Worm (Caenorhabditis elegans): ENCODE results near the gene git-1.

Gene git-1

DNA sequence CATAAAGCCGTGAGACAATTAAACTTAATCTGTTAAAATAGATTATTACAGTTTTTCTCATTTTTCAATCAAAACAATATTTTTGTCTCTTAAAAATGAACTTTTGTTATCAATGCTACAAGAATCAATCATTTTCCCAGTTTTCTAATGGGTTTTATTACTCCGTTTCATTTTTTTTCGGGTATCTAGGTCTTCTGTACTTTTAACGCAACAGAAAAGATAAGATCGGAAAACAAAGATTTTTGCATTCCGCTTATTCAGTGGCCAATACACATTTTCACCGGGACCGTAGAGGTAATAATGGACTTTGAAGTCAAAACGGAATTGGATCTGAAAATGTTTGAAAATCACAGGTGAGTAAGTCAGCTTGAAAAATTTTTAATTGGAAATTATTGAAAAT lies 35.9 kb upstream of the git-1 start, which contains the start of gene C33D3.4:
Gene C33D3.4, plus strand, starts transcription at position 301 of the 400 bp plus-strand sequence.
- TF ChIP-seq tab-1 (GFP tag; IDR thresholded peaks at IDR 0.05): no peak
- no peak for TF ChIP-seq cog-1 (tag; optimal IDR thresholded peaks at IDR 0.05)
- no peak for TF ChIP-seq ztf-29 (GFP tag; IDR thresholded peaks at IDR 0.05)
- TF ChIP-seq T22C8.4 (GFP tag; IDR thresholded peaks at IDR 0.05): no peak
- no peak for TF ChIP-seq med-1 (GFP tag; optimal IDR thresholded peaks at IDR 0.05; ENCODE audit: insufficient read depth)
- no peak for TF ChIP-seq ztf-23 (GFP tag; IDR thresholded peaks at IDR 0.05)
- no peak for TF ChIP-seq flt-1 (GFP tag; IDR thresholded peaks at IDR 0.05)
- TF ChIP-seq ref-1 (GFP tag; conservative IDR thresholded peaks at IDR 0.05): no peak
- TF ChIP-seq klf-2 (GFP tag; conservative IDR thresholded peaks at IDR 0.05): no peak

DNA sequence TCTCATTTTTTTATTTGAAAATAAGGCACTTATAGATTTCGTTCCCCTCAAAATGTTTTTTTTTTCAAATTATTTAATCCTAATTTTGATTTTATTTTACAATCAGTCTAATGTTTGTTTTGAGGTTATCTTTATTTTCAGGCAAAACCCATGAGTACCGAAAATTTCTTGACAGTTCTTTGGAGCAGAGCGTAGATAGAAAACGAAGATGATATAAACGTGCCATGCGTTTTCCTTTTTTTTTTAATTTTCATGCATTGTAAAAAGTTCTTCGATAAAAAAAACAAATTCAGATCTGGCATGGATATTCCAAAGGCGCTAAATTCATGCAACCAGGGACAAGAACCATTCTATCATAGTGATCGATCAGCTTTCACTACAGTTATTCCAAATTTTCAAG lies 33.7 kb upstream of the git-1 start, which contains the start of gene C33D3.5:
Gene C33D3.5, plus strand, starts transcription at position 301 of the 400 bp plus-strand sequence.
- TF ChIP-seq T22C8.4 (GFP tag; IDR thresholded peaks at IDR 0.05) (no peak), klf-2 (GFP tag; conservative IDR thresholded peaks at IDR 0.05) (no peak), ref-1 (GFP tag; conservative IDR thresholded peaks at IDR 0.05) (no peak), tab-1 (GFP tag; IDR thresholded peaks at IDR 0.05) (no peak)

DNA sequence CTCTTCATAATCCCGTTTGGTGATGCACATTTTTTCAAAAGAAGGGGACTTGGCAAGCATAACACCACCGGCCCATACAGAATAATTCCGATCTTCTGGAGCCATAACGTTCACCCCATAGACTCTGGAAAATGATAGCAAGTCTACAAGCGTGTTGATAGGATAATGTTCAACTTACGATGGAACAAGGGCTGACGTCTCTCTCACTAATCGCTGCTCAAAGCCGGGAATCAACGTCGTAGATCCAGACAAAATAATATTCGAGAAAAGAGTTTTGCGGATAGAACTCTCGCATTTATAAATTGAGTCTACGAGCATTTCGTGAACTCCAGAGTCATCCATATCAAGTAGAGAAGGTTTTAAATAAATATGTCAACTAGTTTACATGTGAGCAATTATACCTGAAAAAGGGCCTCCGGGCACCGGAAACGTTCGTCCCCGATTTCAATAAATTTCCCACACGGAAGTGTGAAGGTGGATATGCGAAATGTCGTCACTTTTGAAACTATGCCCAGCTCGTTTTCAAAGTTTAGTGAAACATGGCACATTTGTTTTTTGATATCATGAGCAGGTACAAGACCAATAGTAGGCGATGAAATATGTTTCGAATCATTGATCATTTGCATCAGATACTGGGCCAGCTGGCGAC lies 32.7 kb upstream of the git-1 start:
- TF ChIP-seq med-1 (GFP tag; optimal IDR thresholded peaks at IDR 0.05; ENCODE audit: insufficient read depth) (no peak), tab-1 (GFP tag; IDR thresholded peaks at IDR 0.05) (no peak), ref-1 (GFP tag; conservative IDR thresholded peaks at IDR 0.05) (no peak), T22C8.4 (GFP tag; IDR thresholded peaks at IDR 0.05) (no peak), ztf-23 (GFP tag; IDR thresholded peaks at IDR 0.05) (no peak), klf-2 (GFP tag; conservative IDR thresholded peaks at IDR 0.05) (no peak), flt-1 (GFP tag; IDR thresholded peaks at IDR 0.05) (no peak), ztf-29 (GFP tag; IDR thresholded peaks at IDR 0.05) (no peak), cog-1 (tag; optimal IDR thresholded peaks at IDR 0.05) (no peak)

DNA sequence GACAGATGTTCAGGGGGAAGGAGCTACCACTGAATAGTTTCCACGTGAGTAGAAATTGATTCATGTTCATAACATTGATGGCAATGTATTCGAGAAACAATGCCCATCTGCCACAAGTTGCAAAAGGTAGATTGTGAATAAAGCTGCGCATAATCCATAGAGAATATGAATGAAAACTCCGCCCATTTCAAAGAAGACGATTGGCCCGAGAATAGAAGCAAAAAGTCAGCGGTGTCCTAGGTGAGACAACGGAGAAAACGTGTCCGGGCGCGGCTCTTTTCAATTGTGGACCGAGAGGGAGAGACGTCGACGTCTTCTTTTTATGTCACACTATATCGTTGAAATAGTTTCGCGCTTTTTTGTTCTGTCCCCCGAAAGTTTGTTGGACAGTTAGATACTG lies 25.1 kb upstream of the git-1 start, which contains the start of gene vab-3:
Gene vab-3, plus strand, starts transcription at position 301 of the 400 bp plus-strand sequence.
- TF ChIP-seq ref-1 (GFP tag; conservative IDR thresholded peaks at IDR 0.05) (no peak), ztf-29 (GFP tag; IDR thresholded peaks at IDR 0.05) (no peak), T22C8.4 (GFP tag; IDR thresholded peaks at IDR 0.05) (no peak), ztf-23 (GFP tag; IDR thresholded peaks at IDR 0.05) (no peak), klf-2 (GFP tag; conservative IDR thresholded peaks at IDR 0.05) (no peak), med-1 (GFP tag; optimal IDR thresholded peaks at IDR 0.05; ENCODE audit: insufficient read depth) (no peak)

DNA sequence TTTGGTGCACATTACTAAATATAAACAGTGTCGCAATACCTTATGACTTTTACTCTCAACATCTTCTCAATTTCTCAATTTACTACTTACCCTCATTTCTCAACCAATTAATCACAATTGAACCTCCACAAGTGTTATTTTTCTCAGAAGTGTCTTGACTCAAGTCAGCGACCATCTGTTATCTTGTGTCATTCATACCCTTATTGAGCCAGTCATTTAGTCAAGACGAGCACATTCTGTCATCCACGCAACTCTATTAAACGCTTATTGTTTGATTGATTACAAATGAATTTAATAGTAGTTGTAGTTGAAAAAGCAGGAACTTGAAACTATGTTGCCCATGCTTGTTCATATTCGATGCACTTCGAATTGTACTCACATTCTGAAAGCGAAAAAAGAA lies 21.3 kb upstream of the git-1 start:
- TF ChIP-seq ztf-29 (GFP tag; IDR thresholded peaks at IDR 0.05): no peak
- TF ChIP-seq ztf-23 (GFP tag; IDR thresholded peaks at IDR 0.05): no peak
- TF ChIP-seq med-1 (GFP tag; optimal IDR thresholded peaks at IDR 0.05; ENCODE audit: insufficient read depth): no peak
- no peak for TF ChIP-seq cog-1 (tag; optimal IDR thresholded peaks at IDR 0.05)
- TF ChIP-seq T22C8.4 (GFP tag; IDR thresholded peaks at IDR 0.05): no peak
- no peak for TF ChIP-seq flt-1 (GFP tag; IDR thresholded peaks at IDR 0.05)
- TF ChIP-seq tab-1 (GFP tag; IDR thresholded peaks at IDR 0.05): no peak
- no peak for TF ChIP-seq ref-1 (GFP tag; conservative IDR thresholded peaks at IDR 0.05)
- no peak for TF ChIP-seq klf-2 (GFP tag; conservative IDR thresholded peaks at IDR 0.05)

DNA sequence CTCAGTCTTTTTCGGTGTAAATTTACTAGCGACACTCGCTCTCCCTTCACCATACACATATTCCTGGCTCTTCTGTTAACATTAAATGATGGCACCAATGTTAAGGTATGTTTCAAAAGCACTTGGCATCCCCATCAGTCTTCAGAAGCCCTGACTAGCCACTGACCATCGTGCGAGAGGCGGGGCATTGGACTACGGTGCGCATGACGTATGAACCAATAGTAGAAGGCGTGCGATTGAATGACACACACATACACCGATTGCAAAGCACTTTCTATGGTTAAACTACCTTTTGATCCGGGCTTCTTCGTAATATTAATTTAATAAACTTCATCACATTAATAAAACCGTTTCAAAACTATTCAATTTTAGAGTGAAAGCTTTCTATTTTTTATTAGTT lies 19.5 kb upstream of the git-1 start:
- TF ChIP-seq flt-1 (GFP tag; IDR thresholded peaks at IDR 0.05) (no peak), cog-1 (tag; optimal IDR thresholded peaks at IDR 0.05) (no peak), T22C8.4 (GFP tag; IDR thresholded peaks at IDR 0.05) (no peak), tab-1 (GFP tag; IDR thresholded peaks at IDR 0.05) (no peak), ref-1 (GFP tag; conservative IDR thresholded peaks at IDR 0.05) (no peak), klf-2 (GFP tag; conservative IDR thresholded peaks at IDR 0.05) (no peak), med-1 (GFP tag; optimal IDR thresholded peaks at IDR 0.05; ENCODE audit: insufficient read depth) (no peak), ztf-23 (GFP tag; IDR thresholded peaks at IDR 0.05) (no peak), ztf-29 (GFP tag; IDR thresholded peaks at IDR 0.05) (no peak)

DNA sequence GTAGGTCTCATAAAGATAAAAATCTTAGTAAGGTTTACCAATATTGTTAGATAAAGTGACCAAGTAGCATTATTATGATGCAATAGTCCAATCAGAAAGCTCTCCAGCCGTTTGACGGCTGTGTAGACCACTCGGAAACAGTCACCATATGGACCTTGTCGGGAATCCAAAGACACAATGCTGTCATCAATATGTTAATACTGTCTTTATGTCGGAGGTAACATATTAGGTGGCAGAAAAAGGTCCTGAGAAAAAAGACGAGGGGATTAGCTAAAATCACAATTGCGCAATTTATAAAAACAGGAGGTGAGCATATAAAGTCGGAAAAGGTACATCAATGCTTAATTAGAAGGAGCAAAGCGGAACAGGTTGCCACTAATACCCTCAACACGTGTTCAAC lies 16.7 kb upstream of the git-1 start:
- TF ChIP-seq flt-1 (GFP tag; IDR thresholded peaks at IDR 0.05) (no peak), ztf-23 (GFP tag; IDR thresholded peaks at IDR 0.05) (no peak), klf-2 (GFP tag; conservative IDR thresholded peaks at IDR 0.05) (no peak), ref-1 (GFP tag; conservative IDR thresholded peaks at IDR 0.05) (no peak), med-1 (GFP tag; optimal IDR thresholded peaks at IDR 0.05; ENCODE audit: insufficient read depth) (no peak), cog-1 (tag; optimal IDR thresholded peaks at IDR 0.05) (no peak), ztf-29 (GFP tag; IDR thresholded peaks at IDR 0.05) (no peak), T22C8.4 (GFP tag; IDR thresholded peaks at IDR 0.05) (no peak), tab-1 (GFP tag; IDR thresholded peaks at IDR 0.05) (no peak)

DNA sequence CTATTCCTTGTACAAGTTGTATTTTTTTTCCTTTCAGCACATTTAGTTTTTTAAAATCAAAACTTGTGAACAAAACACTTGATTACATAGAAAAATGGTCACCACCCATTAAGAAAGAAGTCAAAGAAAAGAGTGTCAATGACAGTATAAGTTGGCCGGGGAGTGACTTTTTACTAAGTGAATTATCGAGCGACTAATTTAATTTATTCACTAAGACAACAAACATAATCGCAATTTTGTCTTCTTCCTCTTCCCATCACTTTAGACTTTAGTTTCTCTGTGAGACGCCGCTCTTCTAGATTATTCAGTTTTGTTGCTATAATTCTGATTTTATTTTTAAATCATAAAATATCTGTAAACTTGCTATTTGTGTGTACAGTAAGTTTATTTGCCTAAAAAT lies 10.6 kb upstream of the git-1 start:
- TF ChIP-seq ztf-29 (GFP tag; IDR thresholded peaks at IDR 0.05): no peak
- no peak for TF ChIP-seq klf-2 (GFP tag; conservative IDR thresholded peaks at IDR 0.05)
- TF ChIP-seq med-1 (GFP tag; optimal IDR thresholded peaks at IDR 0.05; ENCODE audit: insufficient read depth): no peak
- TF ChIP-seq ztf-23 (GFP tag; IDR thresholded peaks at IDR 0.05): no peak
- TF ChIP-seq tab-1 (GFP tag; IDR thresholded peaks at IDR 0.05): no peak
- TF ChIP-seq cog-1 (tag; optimal IDR thresholded peaks at IDR 0.05): no peak
- TF ChIP-seq ref-1 (GFP tag; conservative IDR thresholded peaks at IDR 0.05): no peak
- no peak for TF ChIP-seq flt-1 (GFP tag; IDR thresholded peaks at IDR 0.05)
- TF ChIP-seq T22C8.4 (GFP tag; IDR thresholded peaks at IDR 0.05): no peak

DNA sequence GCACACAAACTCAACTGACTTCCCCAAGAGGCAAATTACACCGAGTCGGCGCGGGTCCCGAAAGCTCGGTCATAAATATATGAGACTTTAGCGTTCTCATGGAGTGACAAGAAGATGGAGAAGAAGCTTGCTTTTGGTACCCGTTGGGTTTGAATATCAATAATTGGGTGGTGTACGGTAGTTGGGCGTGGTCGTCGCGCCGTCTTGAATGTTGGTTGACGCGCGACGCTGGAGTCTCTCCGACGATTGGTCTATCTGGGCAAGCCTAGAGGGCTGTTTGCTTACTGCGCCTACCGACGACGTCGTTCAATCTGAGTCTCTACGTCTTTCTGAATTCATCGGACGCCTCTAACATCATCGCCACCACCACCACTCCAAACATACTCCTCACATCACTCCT lies 9.9 kb upstream of the git-1 start:
- TF ChIP-seq cog-1 (tag; optimal IDR thresholded peaks at IDR 0.05) (no peak), klf-2 (GFP tag; conservative IDR thresholded peaks at IDR 0.05) (no peak), med-1 (GFP tag; optimal IDR thresholded peaks at IDR 0.05; ENCODE audit: insufficient read depth) (no peak), ref-1 (GFP tag; conservative IDR thresholded peaks at IDR 0.05) (no peak), T22C8.4 (GFP tag; IDR thresholded peaks at IDR 0.05) (no peak), tab-1 (GFP tag; IDR thresholded peaks at IDR 0.05) (no peak), ztf-23 (GFP tag; IDR thresholded peaks at IDR 0.05) (no peak), ztf-29 (GFP tag; IDR thresholded peaks at IDR 0.05) (no peak), flt-1 (GFP tag; IDR thresholded peaks at IDR 0.05) (no peak)

DNA sequence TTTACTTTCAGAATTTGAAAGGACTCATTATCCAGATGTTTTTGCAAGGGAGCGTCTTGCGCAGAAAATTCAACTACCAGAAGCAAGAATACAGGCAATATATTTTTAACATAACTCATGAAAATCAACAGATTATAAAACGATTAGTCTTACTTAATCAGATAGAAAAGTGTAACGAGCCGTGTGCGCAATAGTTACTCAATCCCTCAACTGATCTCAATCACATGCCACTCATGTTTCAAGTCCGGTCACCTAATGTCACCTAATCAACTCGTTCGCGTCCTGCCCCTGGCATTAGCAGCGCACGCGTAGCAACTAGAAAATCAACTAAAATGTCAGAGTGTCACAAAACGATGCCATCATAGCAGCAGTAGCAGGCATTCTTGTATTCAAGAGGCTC lies 8.1 kb upstream of the git-1 start:
- TF ChIP-seq tab-1 (GFP tag; IDR thresholded peaks at IDR 0.05) (no peak), flt-1 (GFP tag; IDR thresholded peaks at IDR 0.05) (no peak), med-1 (GFP tag; optimal IDR thresholded peaks at IDR 0.05; ENCODE audit: insufficient read depth) (no peak), klf-2 (GFP tag; conservative IDR thresholded peaks at IDR 0.05) (no peak), ref-1 (GFP tag; conservative IDR thresholded peaks at IDR 0.05) (no peak), T22C8.4 (GFP tag; IDR thresholded peaks at IDR 0.05) (no peak), ztf-23 (GFP tag; IDR thresholded peaks at IDR 0.05) (no peak), ztf-29 (GFP tag; IDR thresholded peaks at IDR 0.05) (no peak), cog-1 (tag; optimal IDR thresholded peaks at IDR 0.05) (no peak)

Measured in whole organism, midembryonic.